Fruit fly (Drosophila melanogaster) whole organism, prepupa: ENCODE data around the gene CG17109.

Experiments used
- Blimp-1 ChIP-seq: fragments of 200-800 bp; sonication (Bioruptor generic); optimal IDR thresholded peaks from 3 replicates; lab custom pipeline; 2017; ENCODE audit warnings: missing biosample characterization, missing genetic modification characterization, mild to moderate bottlenecking, moderate library complexity, missing genetic modification reagents
- CG10631 ChIP-seq: fragments of 200-800 bp; sonication (Bioruptor generic); optimal IDR thresholded peaks from 2 replicates; lab custom pipeline; 2016; ENCODE audit warnings: missing biosample characterization, missing genetic modification characterization
- CG10669 ChIP-seq: fragments of 200-800 bp; sonication (Bioruptor generic); optimal IDR thresholded peaks from 3 replicates; lab custom pipeline; 2018; ENCODE audit warnings: missing biosample characterization, mild to moderate bottlenecking, missing genetic modification characterization, moderate library complexity
- CG11294 ChIP-seq: fragments of 200-800 bp; sonication (Bioruptor generic); IDR thresholded peaks from 2 replicates; pipeline ENCODE4 v1.3.6; 2022; ENCODE audit warnings: missing biosample characterization, missing genetic modification characterization
- CG11762 ChIP-seq: fragments of 200-800 bp; sonication (Bioruptor generic); optimal IDR thresholded peaks from 3 replicates; lab custom pipeline; 2016; ENCODE audit warnings: missing biosample characterization, missing genetic modification characterization; ENCODE audit not compliant: insufficient read depth
- CG11902 ChIP-seq: fragments of 200-800 bp; sonication (Bioruptor generic); optimal IDR thresholded peaks from 3 replicates; lab custom pipeline; 2016; ENCODE audit warnings: missing biosample characterization, missing genetic modification characterization
- CG16779 ChIP-seq: fragments of 200-800 bp; sonication (Bioruptor generic); optimal IDR thresholded peaks from 3 replicates; lab custom pipeline; 2017; ENCODE audit warnings: missing biosample characterization, mild to moderate bottlenecking, missing genetic modification characterization
- CG31627 ChIP-seq: fragments of 200-800 bp; sonication (Bioruptor generic); optimal IDR thresholded peaks from 3 replicates; lab custom pipeline; 2016; ENCODE audit warnings: missing biosample characterization, missing genetic modification characterization
- CG32006 ChIP-seq: fragments of 200-800 bp; sonication (Bioruptor generic); optimal IDR thresholded peaks from 3 replicates; lab custom pipeline; 2017; ENCODE audit warnings: missing biosample characterization, mild to moderate bottlenecking, missing genetic modification characterization
- CG34406 ChIP-seq: fragments of 200-800 bp; sonication (Bioruptor generic); optimal IDR thresholded peaks from 3 replicates; lab custom pipeline; 2016; ENCODE audit warnings: missing biosample characterization, missing genetic modification characterization
- CG3919 ChIP-seq: fragments of 200-800 bp; sonication (Bioruptor generic); optimal IDR thresholded peaks from 3 replicates; lab custom pipeline; 2016; ENCODE audit warnings: missing biosample characterization, missing genetic modification characterization
- CG6163 ChIP-seq: fragments of 200-800 bp; sonication (Bioruptor generic); IDR thresholded peaks from 3 replicates; pipeline ENCODE4 v1.3.6; 2022; ENCODE audit warnings: missing biosample characterization, missing genetic modification characterization
- CG6276 ChIP-seq: fragments of 200-800 bp; sonication (Bioruptor generic); optimal IDR thresholded peaks from 2 replicates; lab custom pipeline; 2017; ENCODE audit warnings: missing biosample characterization, mild to moderate bottlenecking, missing genetic modification characterization
- CG6792 ChIP-seq: fragments of 200-800 bp; sonication (Bioruptor generic); optimal IDR thresholded peaks from 3 replicates; lab custom pipeline; 2016; ENCODE audit warnings: missing biosample characterization, missing genetic modification characterization
- CG6808 ChIP-seq: fragments of 200-800 bp; sonication (Bioruptor generic); optimal IDR thresholded peaks from 3 replicates; lab custom pipeline; 2017; ENCODE audit warnings: missing biosample characterization, missing genetic modification characterization, mild to moderate bottlenecking, moderate library complexity, missing genetic modification reagents
- CG6854 ChIP-seq: fragments of 200-800 bp; sonication (Bioruptor generic); optimal IDR thresholded peaks from 2 replicates; lab custom pipeline; 2017; ENCODE audit warnings: missing biosample characterization, mild to moderate bottlenecking, missing genetic modification characterization
- CG7368 ChIP-seq: fragments of 200-800 bp; sonication (Bioruptor generic); optimal IDR thresholded peaks from 3 replicates; lab custom pipeline; 2016; ENCODE audit warnings: missing biosample characterization, missing genetic modification characterization
- CG8119 ChIP-seq: fragments of 200-800 bp; sonication (Bioruptor generic); IDR thresholded peaks from 3 replicates; pipeline ENCODE4 v1.3.6; 2022; ENCODE audit warnings: missing biosample characterization, missing genetic modification characterization
- CG8319 ChIP-seq: fragments of 200-800 bp; sonication (Bioruptor generic); optimal IDR thresholded peaks from 3 replicates; lab custom pipeline; 2016; ENCODE audit warnings: missing biosample characterization, missing genetic modification characterization
- CG8632 ChIP-seq: fragments of 200-800 bp; sonication (Bioruptor generic); optimal IDR thresholded peaks from 3 replicates; lab custom pipeline; 2016; ENCODE audit warnings: missing biosample characterization, missing genetic modification characterization
- CG9139 ChIP-seq: fragments of 200-800 bp; sonication (Bioruptor generic); optimal IDR thresholded peaks from 3 replicates; lab custom pipeline; 2017; ENCODE audit warnings: missing biosample characterization, mild to moderate bottlenecking, missing genetic modification characterization
- Eip78C ChIP-seq: fragments of 200-800 bp; sonication (Bioruptor generic); peaks from one replicate; lab custom pipeline; 2016; ENCODE audit warnings: missing biosample characterization, missing genetic modification characterization
- Eip93F ChIP-seq: fragments of 200-800 bp; sonication (Bioruptor generic); optimal IDR thresholded peaks from 2 replicates; lab custom pipeline; 2016; ENCODE audit warnings: missing biosample characterization, mild to moderate bottlenecking, missing genetic modification characterization
- Ets96B ChIP-seq: fragments of 200-800 bp; optimal IDR thresholded peaks from 2 replicates; lab custom pipeline; 2019; ENCODE audit warnings: missing biosample characterization, mild to moderate bottlenecking, missing genetic modification characterization, moderate library complexity
- Gug ChIP-seq: fragments of 200-800 bp; sonication (Bioruptor generic); IDR thresholded peaks from 2 replicates; pipeline ENCODE4 v1.3.6; 2022; ENCODE audit warnings: missing biosample characterization, missing genetic modification characterization
- Hr38 ChIP-seq: sonication (Bioruptor generic); optimal IDR thresholded peaks from 2 replicates; lab custom pipeline; 2016; ENCODE audit warnings: missing biosample characterization, missing genetic modification characterization
- Hr39 ChIP-seq: fragments of 200-800 bp; sonication (Bioruptor generic); optimal IDR thresholded peaks from 2 replicates; lab custom pipeline; 2016; ENCODE audit warnings: missing biosample characterization, missing genetic modification characterization
- Hr4 ChIP-seq: fragments of 200-800 bp; sonication (Bioruptor generic); optimal IDR thresholded peaks from 3 replicates; lab custom pipeline; 2016; ENCODE audit warnings: missing biosample characterization, missing genetic modification characterization
- Met ChIP-seq: fragments of 200-800 bp; sonication (Bioruptor generic); optimal IDR thresholded peaks from 3 replicates; lab custom pipeline; 2016; ENCODE audit warnings: missing biosample characterization, missing genetic modification characterization
- OdsH ChIP-seq: fragments of 200-800 bp; sonication (Bioruptor generic); optimal IDR thresholded peaks from 3 replicates; lab custom pipeline; 2016; ENCODE audit warnings: missing biosample characterization, missing genetic modification characterization
- Smox ChIP-seq: fragments of 200-800 bp; sonication (Bioruptor generic); optimal IDR thresholded peaks from 3 replicates; lab custom pipeline; 2016; ENCODE audit warnings: missing biosample characterization, missing genetic modification characterization
- Sox14 ChIP-seq: fragments of 200-800 bp; sonication (Bioruptor generic); optimal IDR thresholded peaks from 3 replicates; lab custom pipeline; 2016; ENCODE audit warnings: missing biosample characterization, missing genetic modification characterization
- Sox15 ChIP-seq: fragments of 200-800 bp; sonication (Bioruptor generic); optimal IDR thresholded peaks from 3 replicates; lab custom pipeline; 2016; ENCODE audit warnings: missing biosample characterization, missing genetic modification characterization
- achi ChIP-seq: fragments of 200-800 bp; sonication (Bioruptor generic); optimal IDR thresholded peaks from 3 replicates; lab custom pipeline; 2016; ENCODE audit warnings: missing biosample characterization, missing genetic modification characterization
- acj6 ChIP-seq: fragments of 200-800 bp; sonication (Bioruptor generic); optimal IDR thresholded peaks from 3 replicates; lab custom pipeline; 2016; ENCODE audit warnings: missing biosample characterization, missing genetic modification characterization
- cyc ChIP-seq: fragments of 200-800 bp; sonication (Bioruptor generic); optimal IDR thresholded peaks from 3 replicates; lab custom pipeline; 2016; ENCODE audit warnings: missing biosample characterization, missing genetic modification characterization
- dac ChIP-seq: fragments of 200-800 bp; sonication (Bioruptor generic); optimal IDR thresholded peaks from 2 replicates; lab custom pipeline; 2017; ENCODE audit warnings: missing biosample characterization, mild to moderate bottlenecking, missing genetic modification characterization
- eg ChIP-seq: fragments of 200-800 bp; sonication (Bioruptor generic); IDR thresholded peaks from 3 replicates; pipeline ENCODE4 v1.3.6; 2022; ENCODE audit warnings: missing biosample characterization, missing genetic modification characterization
- fd59A ChIP-seq: fragments of 200-800 bp; sonication (Bioruptor generic); optimal IDR thresholded peaks from 2 replicates; lab custom pipeline; 2017; ENCODE audit warnings: missing biosample characterization, mild to moderate bottlenecking, missing genetic modification characterization, missing genetic modification reagents
- fd85E ChIP-seq: fragments of 200-800 bp; sonication (Bioruptor generic); optimal IDR thresholded peaks from 3 replicates; lab custom pipeline; 2016; ENCODE audit warnings: missing biosample characterization, missing genetic modification characterization
- fkh ChIP-seq: fragments of 200-800 bp; sonication (Bioruptor generic); optimal IDR thresholded peaks from 3 replicates; lab custom pipeline; 2017; ENCODE audit warnings: missing biosample characterization, mild to moderate bottlenecking, missing genetic modification characterization, moderate library complexity
- lz ChIP-seq: fragments of 200-800 bp; sonication (Bioruptor generic); optimal IDR thresholded peaks from 3 replicates; lab custom pipeline; 2016; ENCODE audit warnings: missing biosample characterization, missing genetic modification characterization
- net ChIP-seq: fragments of 200-800 bp; sonication (Bioruptor generic); optimal IDR thresholded peaks from 3 replicates; lab custom pipeline; 2016; ENCODE audit warnings: missing biosample characterization, missing genetic modification characterization
- pdm3 ChIP-seq: fragments of 200-800 bp; sonication (Bioruptor generic); optimal IDR thresholded peaks from 3 replicates; lab custom pipeline; 2016; ENCODE audit warnings: missing biosample characterization, missing genetic modification characterization
- salr ChIP-seq, 2 experiments: fragments of 200-800 bp; sonication (Bioruptor generic); optimal IDR thresholded peaks; 3 replicates each; lab custom pipeline; 2016 to 2018; ENCODE audit warnings: missing biosample characterization in 2 of 2, missing genetic modification characterization in 2 of 2, mild to moderate bottlenecking in 1 of 2
- ss ChIP-seq, 2 experiments: fragments of 200-800 bp; sonication (Bioruptor generic); optimal IDR thresholded peaks; 2 replicates in 1 of 2; 3 replicates in 1 of 2; lab custom pipeline; 2017 to 2018; ENCODE audit warnings: mild to moderate bottlenecking in 2 of 2, missing biosample characterization in 2 of 2, missing genetic modification characterization in 2 of 2, moderate library complexity in 1 of 2
- svp ChIP-seq: fragments of 200-800 bp; sonication (Bioruptor generic); peaks from one replicate; lab custom pipeline; 2016; ENCODE audit warnings: missing biosample characterization, missing genetic modification characterization
- topi ChIP-seq: fragments of 200-800 bp; sonication (Bioruptor generic); optimal IDR thresholded peaks from 3 replicates; lab custom pipeline; 2016; ENCODE audit warnings: missing biosample characterization, missing genetic modification characterization
- vri ChIP-seq: fragments of 200-800 bp; sonication (Bioruptor generic); optimal IDR thresholded peaks from 3 replicates; lab custom pipeline; 2016; ENCODE audit warnings: missing biosample characterization, mild to moderate bottlenecking, missing genetic modification characterization

The CG17109 gene

dm6 chr3R:23120933-23121332 lies 25.4 kb downstream of the CG17109 start:
- no peak for TF ChIP-seq pdm3 (GFP tag; lab: Kevin White, UChicago)
- TF ChIP-seq fkh (GFP tag; lab: Kevin White, UChicago), result peak; percentile 76

dm6 chr3R:23126241-23127022 lies 30.9 kb downstream of the CG17109 start, which contains the start of gene CG31365:
Gene CG31365, minus strand, starts transcription at chr3R:23126422.
- TF ChIP-seq CG6808 (GFP tag; lab: Kevin White, UChicago), result no peak
- TF ChIP-seq fkh (GFP tag; lab: Kevin White, UChicago), result peak; percentile 99
- no peak for TF ChIP-seq Sox15 (GFP tag; lab: Kevin White, UChicago)
- no peak for TF ChIP-seq ss (GFP tag; optimal IDR thresholded peaks at IDR 0.05; lab: Kevin White, UChicago)
- TF ChIP-seq CG6792 (GFP tag; lab: Kevin White, UChicago), result no peak
- no peak for TF ChIP-seq cyc (GFP tag; lab: Kevin White, UChicago)
- TF ChIP-seq vri, result no peak
- TF ChIP-seq CG3919, result no peak
- peak; percentile 30; the same call in 1 of the 3 replicates for TF ChIP-seq CG6163 (GFP tag; lab: Robert Waterston, UW)
- no peak for TF ChIP-seq CG11762
- TF ChIP-seq topi, result no peak
- peak; percentile 93 for TF ChIP-seq svp (GFP tag; lab: Kevin White, UChicago)
- TF ChIP-seq acj6 (GFP tag; lab: Kevin White, UChicago), result no peak
- no peak for TF ChIP-seq CG11294 (GFP tag; lab: Robert Waterston, UW)
- no peak for TF ChIP-seq net
- TF ChIP-seq pdm3 (GFP tag; lab: Kevin White, UChicago), result no peak
- no peak for TF ChIP-seq Blimp-1 (GFP tag; lab: Kevin White, UChicago)
- no peak for TF ChIP-seq CG8119
- TF ChIP-seq CG10669 (GFP tag; lab: Kevin White, UChicago), result no peak
- TF ChIP-seq Eip78C, result peak; percentile 46
- no peak for TF ChIP-seq lz (GFP tag; lab: Kevin White, UChicago)
- no peak for TF ChIP-seq CG6854 (GFP tag; lab: Kevin White, UChicago)
- TF ChIP-seq eg (GFP tag; lab: Robert Waterston, UW), result no peak
- TF ChIP-seq CG11902, result no peak
- TF ChIP-seq dac, result no peak
- TF ChIP-seq CG8632 (GFP tag; lab: Kevin White, UChicago), result no peak
- no peak for TF ChIP-seq CG8319 (GFP tag; lab: Kevin White, UChicago)
- TF ChIP-seq CG16779 (tag; lab: Kevin White, UChicago), result no peak
- TF ChIP-seq CG10631, result no peak
- TF ChIP-seq Gug (GFP tag; lab: Robert Waterston, UW), result no peak
- TF ChIP-seq salr (GFP tag; optimal IDR thresholded peaks at IDR 0.05; lab: Kevin White, UChicago), result no peak
- TF ChIP-seq OdsH (GFP tag; lab: Kevin White, UChicago), result no peak
- TF ChIP-seq Ets96B, result no peak
- no peak for TF ChIP-seq fd59A (GFP tag; lab: Kevin White, UChicago)
- TF ChIP-seq Hr4 (GFP tag; lab: Kevin White, UChicago), result no peak
- peak; percentile 15 for TF ChIP-seq Hr39 (GFP tag; lab: Kevin White, UChicago)
- no peak for TF ChIP-seq fd85E (GFP tag; lab: Kevin White, UChicago)
- peak; percentile 20 for TF ChIP-seq CG31627 (GFP tag; lab: Kevin White, UChicago)
- TF ChIP-seq CG32006, result no peak
- no peak for TF ChIP-seq CG6276
- no peak for TF ChIP-seq achi (GFP tag; lab: Kevin White, UChicago)
- TF ChIP-seq CG34406 (GFP tag; lab: Kevin White, UChicago), result no peak
- TF ChIP-seq Hr38 (GFP tag; lab: Kevin White, UChicago), result no peak
- no peak for TF ChIP-seq CG9139
- TF ChIP-seq Smox (GFP tag; lab: Kevin White, UChicago), result no peak
- TF ChIP-seq Met (GFP tag; lab: Kevin White, UChicago), result no peak
- no peak for TF ChIP-seq CG7368 (GFP tag; lab: Kevin White, UChicago)
- no peak for TF ChIP-seq Sox14 (GFP tag; lab: Kevin White, UChicago)
- TF ChIP-seq Eip93F (GFP tag; lab: Kevin White, UChicago), result no peak
